Fruit fly (Drosophila melanogaster): Measurements from ENCODE around the gene Spps.

Spps gene

DNA sequence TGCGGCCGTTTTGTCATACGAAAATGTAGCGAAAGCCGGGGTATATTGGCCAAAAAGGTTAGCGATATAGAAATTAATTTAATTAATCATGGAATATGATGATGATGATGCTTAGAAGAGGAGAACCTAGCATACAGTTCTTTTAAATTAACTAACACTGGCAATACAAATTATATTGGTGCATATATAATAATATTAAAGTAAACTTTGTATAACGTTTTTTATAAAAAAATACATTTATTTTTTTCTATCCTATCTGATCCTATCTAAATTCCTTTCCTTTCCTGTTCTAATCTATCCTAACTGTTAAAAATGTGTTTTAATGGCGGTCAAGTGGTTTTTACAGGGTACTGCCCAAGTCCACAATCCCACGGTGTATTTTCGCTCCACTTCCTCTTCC is 20.8 kb downstream of the Spps start:
- TF ChIP-seq dsf (GFP tag; optimal IDR thresholded peaks at IDR 0.05; ENCODE audit: borderline replicate concordance): no peak
- TF ChIP-seq ey (GFP tag; optimal IDR thresholded peaks at IDR 0.05): no peak
- no peak for TF ChIP-seq tai (GFP tag; optimal IDR thresholded peaks at IDR 0.05)
- no peak for TF ChIP-seq CG9705 (GFP tag; optimal IDR thresholded peaks at IDR 0.05)
- peak; percentile 50 for TF ChIP-seq dmrt93B (GFP tag; optimal IDR thresholded peaks at IDR 0.05)
- TF ChIP-seq br (GFP tag; optimal IDR thresholded peaks at IDR 0.05): no peak
- peak; percentile 41 for TF ChIP-seq psq (GFP tag; optimal IDR thresholded peaks at IDR 0.05)
- TF ChIP-seq jim (GFP tag; optimal IDR thresholded peaks at IDR 0.05): no peak
- no peak for TF ChIP-seq sage (GFP tag; optimal IDR thresholded peaks at IDR 0.05)
- TF ChIP-seq Dfd (GFP tag; optimal IDR thresholded peaks at IDR 0.05): no peak
- no peak for TF ChIP-seq lola (GFP tag; optimal IDR thresholded peaks at IDR 0.05)
- no peak for TF ChIP-seq Hr83 (GFP tag; optimal IDR thresholded peaks at IDR 0.05; ENCODE audit: poor library complexity, severe bottlenecking)
- TF ChIP-seq Abd-B (GFP tag; optimal IDR thresholded peaks at IDR 0.05): no peak
- no peak for TF ChIP-seq fru (GFP tag; optimal IDR thresholded peaks at IDR 0.05)
- no peak for TF ChIP-seq h (GFP tag; optimal IDR thresholded peaks at IDR 0.05)
- TF ChIP-seq Hnf4 (GFP tag; optimal IDR thresholded peaks at IDR 0.05): no peak
- peak; percentile 23 for TF ChIP-seq OdsH (GFP tag; optimal IDR thresholded peaks at IDR 0.05)
- TF ChIP-seq woc (GFP tag; optimal IDR thresholded peaks at IDR 0.05): no peak
- peak; percentile 27 for TF ChIP-seq HLH106 (tag; optimal IDR thresholded peaks at IDR 0.05)
- TF ChIP-seq N (GFP tag; optimal IDR thresholded peaks at IDR 0.05): no peak
- no peak for TF ChIP-seq Myc (optimal IDR thresholded peaks at IDR 0.05)
- TF ChIP-seq Jra (GFP tag; optimal IDR thresholded peaks at IDR 0.05): no peak
- no peak for TF ChIP-seq Dif (GFP tag; optimal IDR thresholded peaks at IDR 0.05; ENCODE audit: partially characterized antibody)
- no peak for TF ChIP-seq Mio (GFP tag; optimal IDR thresholded peaks at IDR 0.05)
- no peak for TF ChIP-seq Vsx2 (GFP tag; optimal IDR thresholded peaks at IDR 0.05; ENCODE audit: partially characterized antibody)
- no peak for TF ChIP-seq brk (GFP tag; optimal IDR thresholded peaks at IDR 0.05)
- TF ChIP-seq Hr78 (GFP tag; optimal IDR thresholded peaks at IDR 0.05): no peak
- TF ChIP-seq rgr (GFP tag; optimal IDR thresholded peaks at IDR 0.05): peak; percentile 19
- no peak for TF ChIP-seq sv (GFP tag; optimal IDR thresholded peaks at IDR 0.05)
- no peak for TF ChIP-seq CrebA (GFP tag; optimal IDR thresholded peaks at IDR 0.05; ENCODE audit: borderline replicate concordance)
- TF ChIP-seq Sp1 (GFP tag; optimal IDR thresholded peaks at IDR 0.05): peak; percentile 43
- no peak for TF ChIP-seq Rel (GFP tag; optimal IDR thresholded peaks at IDR 0.05)
- no peak for TF ChIP-seq Rel (tag; optimal IDR thresholded peaks at IDR 0.05)
- peak; percentile 54 for TF ChIP-seq pan (optimal IDR thresholded peaks at IDR 0.05)
- no peak for TF ChIP-seq usp (GFP tag; optimal IDR thresholded peaks at IDR 0.05)
- TF ChIP-seq CG32264 (GFP tag; optimal IDR thresholded peaks at IDR 0.05): no peak
- TF ChIP-seq foxo (GFP tag; optimal IDR thresholded peaks at IDR 0.05): peak in 1 of 2 experiments; percentile 53
- TF ChIP-seq GATAd (GFP tag; optimal IDR thresholded peaks at IDR 0.05): no peak
- TF ChIP-seq dl (GFP tag; optimal IDR thresholded peaks at IDR 0.05; ENCODE audit: insufficient read depth in 1 of 2, partially characterized antibody in 2 of 2): no peak

DNA sequence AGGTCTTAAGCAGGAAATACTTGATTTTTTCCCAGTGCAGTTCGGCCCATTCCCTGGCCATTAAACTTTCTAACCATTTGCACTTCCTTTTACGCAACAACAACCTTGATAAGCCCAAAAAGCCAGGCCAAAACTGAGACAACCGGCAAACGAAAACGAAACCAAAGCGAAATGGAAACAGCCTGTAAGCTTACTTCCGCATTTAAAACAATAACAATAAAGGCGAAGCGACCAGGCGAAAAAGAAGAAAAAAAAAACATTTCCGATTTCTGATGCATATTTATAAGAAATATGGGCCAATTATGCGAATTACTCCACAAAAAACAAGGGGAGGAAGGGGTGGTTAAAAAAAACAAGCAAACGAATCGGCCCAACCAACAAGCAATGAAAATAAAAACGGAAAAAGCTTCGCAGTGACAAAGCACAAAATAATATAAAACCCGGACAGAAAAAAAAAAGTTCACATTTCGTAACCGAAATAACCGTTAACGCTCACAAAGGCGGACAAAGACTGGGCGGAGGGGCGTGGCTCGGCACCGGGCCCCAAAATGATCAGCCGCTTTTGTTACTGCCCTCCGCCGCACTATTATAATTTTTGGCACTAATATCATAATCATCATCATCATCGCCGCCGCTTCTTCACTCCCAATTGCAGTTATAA is 21.4 kb downstream of the Spps start:
- TF ChIP-seq N (GFP tag; optimal IDR thresholded peaks at IDR 0.05) (no peak), Hr83 (GFP tag; optimal IDR thresholded peaks at IDR 0.05; ENCODE audit: poor library complexity, severe bottlenecking) (no peak), dsf (GFP tag; optimal IDR thresholded peaks at IDR 0.05; ENCODE audit: borderline replicate concordance) (no peak), CrebA (GFP tag; optimal IDR thresholded peaks at IDR 0.05; ENCODE audit: borderline replicate concordance) (no peak), dl (GFP tag; optimal IDR thresholded peaks at IDR 0.05; ENCODE audit: insufficient read depth in 1 of 2, partially characterized antibody in 2 of 2) (no peak), sage (GFP tag; optimal IDR thresholded peaks at IDR 0.05) (no peak), Jra (GFP tag; optimal IDR thresholded peaks at IDR 0.05) (no peak), foxo (GFP tag; optimal IDR thresholded peaks at IDR 0.05) (no peak), pan (optimal IDR thresholded peaks at IDR 0.05) (no peak), woc (GFP tag; optimal IDR thresholded peaks at IDR 0.05) (no peak), tai (GFP tag; optimal IDR thresholded peaks at IDR 0.05) (no peak), CG9705 (GFP tag; optimal IDR thresholded peaks at IDR 0.05) (no peak)

All from whole organism, wandering third instar larva.